Fruit fly (Drosophila melanogaster) whole organism, embryonic: ENCODE results near the gene CG13373.

Experiments
- Bteb2 ChIP-seq: fragments of 200-800 bp; sonication (Bioruptor generic); optimal IDR thresholded peaks from 2 replicates; lab custom pipeline; 2016; ENCODE audit warnings: missing biosample characterization, missing genetic modification characterization
- CG1024 ChIP-seq: fragments of 200-800 bp; sonication (Bioruptor generic); IDR thresholded peaks from 2 replicates; pipeline ENCODE4 v1.3.6; 2022; ENCODE audit warnings: missing biosample characterization, missing genetic modification characterization
- CG10274 ChIP-seq: fragments of 200-800 bp; sonication (Bioruptor generic); optimal IDR thresholded peaks from 3 replicates; lab custom pipeline; 2017; ENCODE audit warnings: missing biosample characterization, mild to moderate bottlenecking, missing genetic modification characterization
- CG12299 ChIP-seq: fragments of 200-800 bp; sonication (Bioruptor generic); optimal IDR thresholded peaks from 2 replicates; lab custom pipeline; 2018; ENCODE audit warnings: missing biosample characterization, mild to moderate bottlenecking, missing genetic modification characterization
- CG13287 ChIP-seq: fragments of 200-800 bp; sonication (Bioruptor generic); IDR thresholded peaks from 2 replicates; pipeline ENCODE4 v1.3.6; 2022; ENCODE audit warnings: missing biosample characterization, missing genetic modification characterization; ENCODE audit not compliant: partially characterized antibody
- CG15479 ChIP-seq: fragments of 200-800 bp; sonication (Bioruptor generic); optimal IDR thresholded peaks from 3 replicates; lab custom pipeline; 2019; ENCODE audit warnings: missing biosample characterization, mild to moderate bottlenecking, missing genetic modification characterization, moderate library complexity
- CG17912 ChIP-seq: fragments of 200-800 bp; sonication (Bioruptor generic); optimal IDR thresholded peaks from 2 replicates; lab custom pipeline; 2018; ENCODE audit warnings: missing biosample characterization, mild to moderate bottlenecking, missing genetic modification characterization
- CG31224 ChIP-seq: fragments of 200-800 bp; sonication (Bioruptor generic); IDR thresholded peaks from 2 replicates; pipeline ENCODE4 v1.3.6; 2022; ENCODE audit warnings: missing biosample characterization, missing genetic modification characterization
- CG31388 ChIP-seq: fragments of 200-800 bp; sonication (Bioruptor generic); optimal IDR thresholded peaks from 2 replicates; lab custom pipeline; 2016; ENCODE audit warnings: missing biosample characterization, missing genetic modification characterization
- CG32772 ChIP-seq: fragments of 200-800 bp; sonication (Bioruptor generic); IDR thresholded peaks from 2 replicates; pipeline ENCODE4 v1.3.6; 2022; ENCODE audit warnings: missing biosample characterization, missing genetic modification characterization
- CG3847 ChIP-seq: fragments of 200-800 bp; sonication (Bioruptor generic); IDR thresholded peaks from 2 replicates; pipeline ENCODE4 v1.3.6; 2022; ENCODE audit warnings: missing biosample characterization, missing genetic modification characterization
- CG6791 ChIP-seq: fragments of 200-800 bp; sonication (Bioruptor generic); IDR thresholded peaks from 3 replicates; pipeline ENCODE4 v1.3.6; 2022; ENCODE audit warnings: missing biosample characterization, missing genetic modification characterization; ENCODE audit not compliant: partially characterized antibody
- CG7357 ChIP-seq: fragments of 200-800 bp; sonication (Bioruptor generic); IDR thresholded peaks from 3 replicates; pipeline ENCODE4 v1.3.6; 2022; ENCODE audit warnings: missing biosample characterization, missing genetic modification characterization
- Dll ChIP-seq: fragments of 200-800 bp; sonication (Bioruptor generic); IDR thresholded peaks from 4 replicates; pipeline ENCODE4 v1.3.6; 2022; ENCODE audit warnings: missing biosample characterization, missing genetic modification characterization; ENCODE audit not compliant: partially characterized antibody
- Dp ChIP-seq: fragments of 200-800 bp; sonication (Bioruptor generic); optimal IDR thresholded peaks from 2 replicates; lab custom pipeline; 2018; ENCODE audit warnings: missing biosample characterization, mild to moderate bottlenecking, missing genetic modification characterization, moderate library complexity
- Dref ChIP-seq: fragments of 200-800 bp; sonication (Bioruptor generic); IDR thresholded peaks from 2 replicates; pipeline ENCODE4 v1.3.6; 2022; ENCODE audit warnings: missing biosample characterization, missing genetic modification characterization
- GATAe ChIP-seq: fragments of 200-800 bp; sonication (Bioruptor generic); conservative IDR thresholded peaks from 2 replicates; pipeline ENCODE4 v1.3.6; 2022; ENCODE audit warnings: missing biosample characterization, missing genetic modification characterization
- HLH4C ChIP-seq: fragments of 200-800 bp; sonication (Bioruptor generic); IDR thresholded peaks from 3 replicates; pipeline ENCODE4 v1.3.6; 2022; ENCODE audit warnings: missing biosample characterization, missing genetic modification characterization; ENCODE audit not compliant: partially characterized antibody
- NFAT ChIP-seq: fragments of 200-800 bp; sonication (Bioruptor generic); IDR thresholded peaks from 2 replicates; pipeline ENCODE4 v1.3.6; 2022; ENCODE audit warnings: missing biosample characterization, missing genetic modification characterization
- Pdp1 ChIP-seq, 2 experiments: fragments of 200-800 bp; sonication (Bioruptor generic); optimal IDR thresholded peaks; 3 replicates each; lab custom pipeline; 2016; ENCODE audit warnings: missing biosample characterization in 2 of 2, missing genetic modification characterization in 2 of 2, mild to moderate bottlenecking in 1 of 2, moderate library complexity in 1 of 2
- Scr ChIP-seq: fragments of 200-800 bp; sonication (Bioruptor generic); IDR thresholded peaks from 2 replicates; pipeline ENCODE4 v1.3.6; 2022; ENCODE audit warnings: missing biosample characterization, missing genetic modification characterization; ENCODE audit not compliant: partially characterized antibody
- Trl ChIP-seq, 3 experiments: fragments of >200 bp in 2 of 3; fragments of 200-800 bp in 1 of 3; sonication (Bioruptor generic) in 1 of 3; optimal IDR thresholded peaks; 2 replicates in 1 of 3; 3 replicates in 2 of 3; lab custom pipeline; 2016 to 2017; ENCODE audit warnings: missing biosample characterization in 1 of 3, missing genetic modification characterization in 1 of 3
- bigmax ChIP-seq: fragments of 200-800 bp; sonication (Bioruptor generic); optimal IDR thresholded peaks from 2 replicates; lab custom pipeline; 2018; ENCODE audit warnings: missing biosample characterization, mild to moderate bottlenecking, missing genetic modification characterization
- chn ChIP-seq: fragments of 200-800 bp; sonication (Bioruptor generic); optimal IDR thresholded peaks from 2 replicates; lab custom pipeline; 2016; ENCODE audit warnings: missing biosample characterization, missing genetic modification characterization
- crol ChIP-seq: fragments of 200-800 bp; sonication (Bioruptor generic); IDR thresholded peaks from 2 replicates; pipeline ENCODE4 v1.3.6; 2022; ENCODE audit warnings: missing biosample characterization, missing genetic modification characterization
- danr ChIP-seq: fragments of 200-800 bp; sonication (Bioruptor generic); IDR thresholded peaks from 2 replicates; pipeline ENCODE4 v1.3.6; 2022; ENCODE audit warnings: missing biosample characterization, missing genetic modification characterization
- dysf ChIP-seq: fragments of 200-800 bp; sonication (Bioruptor generic); IDR thresholded peaks from 3 replicates; pipeline ENCODE4 v1.3.6; 2022; ENCODE audit warnings: missing biosample characterization, missing genetic modification characterization
- en ChIP-seq: fragments of 200-800 bp; sonication (Bioruptor generic); optimal IDR thresholded peaks from 2 replicates; lab custom pipeline; 2016; ENCODE audit warnings: missing biosample characterization, missing genetic modification characterization
- eve ChIP-seq, 2 experiments: fragments of >200 bp; optimal IDR thresholded peaks; 2 replicates each; lab custom pipeline; 2017; ENCODE audit warnings: missing biosample characterization in 2 of 2, missing genetic modification characterization in 2 of 2
- ewg ChIP-seq: fragments of 200-800 bp; sonication (Bioruptor generic); optimal IDR thresholded peaks from 3 replicates; lab custom pipeline; 2017; ENCODE audit warnings: mild to moderate bottlenecking, missing biosample characterization, missing genetic modification reagents, missing genetic modification characterization
- exex ChIP-seq: fragments of 200-800 bp; sonication (Bioruptor generic); optimal IDR thresholded peaks from 4 replicates; lab custom pipeline; 2018; ENCODE audit warnings: missing biosample characterization, mild to moderate bottlenecking, missing genetic modification characterization, moderate library complexity
- ftz-f1 ChIP-seq: fragments of 200-800 bp; sonication (Bioruptor generic); optimal IDR thresholded peaks from 2 replicates; lab custom pipeline; 2016; ENCODE audit warnings: missing biosample characterization, missing genetic modification characterization
- grn ChIP-seq: fragments of 200-800 bp; sonication (Bioruptor generic); optimal IDR thresholded peaks from 3 replicates; lab custom pipeline; 2017; ENCODE audit warnings: missing biosample characterization, missing genetic modification characterization
- klu ChIP-seq: fragments of 200-800 bp; sonication (Bioruptor generic); IDR thresholded peaks from 2 replicates; pipeline ENCODE4 v1.3.6; 2022; ENCODE audit warnings: missing biosample characterization, missing genetic modification characterization
- mirr ChIP-seq: fragments of 200-800 bp; sonication (Bioruptor generic); optimal IDR thresholded peaks from 3 replicates; lab custom pipeline; 2018; ENCODE audit warnings: missing biosample characterization, mild to moderate bottlenecking, missing genetic modification characterization
- pan ChIP-seq, 4 experiments: fragments of >200 bp in 3 of 4; fragments of 200-800 bp in 1 of 4; sonication (Bioruptor generic) in 1 of 4; optimal IDR thresholded peaks in 3 of 4; IDR thresholded peaks in 1 of 4; 2 replicates each; pipeline versions ENCODE4 v1.3.6 to Lab custom; 2017 to 2022; ENCODE audit warnings: missing biosample characterization in 2 of 4, missing genetic modification characterization in 2 of 4, mixed read lengths in 1 of 4
- sc ChIP-seq, 3 experiments: fragments of >200 bp in 2 of 3; fragments of 200-800 bp in 1 of 3; sonication (Bioruptor generic) in 1 of 3; optimal IDR thresholded peaks; 2 replicates in 2 of 3; 3 replicates in 1 of 3; lab custom pipeline; 2017; ENCODE audit warnings: mild to moderate bottlenecking in 1 of 3, missing biosample characterization in 1 of 3, missing genetic modification characterization in 1 of 3, missing genetic modification reagents in 1 of 3
- schlank ChIP-seq: fragments of 200-800 bp; sonication (Bioruptor generic); optimal IDR thresholded peaks from 2 replicates; lab custom pipeline; 2018; ENCODE audit warnings: missing biosample characterization, mild to moderate bottlenecking, missing genetic modification characterization
- sd ChIP-seq: fragments of 200-800 bp; sonication (Bioruptor generic); optimal IDR thresholded peaks from 3 replicates; lab custom pipeline; 2018; ENCODE audit warnings: missing biosample characterization, mild to moderate bottlenecking, missing genetic modification characterization, moderate library complexity
- sr ChIP-seq: fragments of 200-800 bp; sonication (Bioruptor generic); IDR thresholded peaks from 3 replicates; pipeline ENCODE4 v1.3.6; 2022; ENCODE audit warnings: missing biosample characterization, missing genetic modification characterization
- stwl ChIP-seq: fragments of 200-800 bp; sonication (Bioruptor generic); optimal IDR thresholded peaks from 3 replicates; lab custom pipeline; 2018; ENCODE audit warnings: missing biosample characterization, mild to moderate bottlenecking, missing genetic modification characterization, moderate library complexity
- sug ChIP-seq: fragments of 200-800 bp; optimal IDR thresholded peaks from 2 replicates; lab custom pipeline; 2019; ENCODE audit warnings: missing biosample characterization, mild to moderate bottlenecking, missing genetic modification characterization, moderate library complexity
- trh ChIP-seq: fragments of 200-800 bp; sonication (Bioruptor generic); optimal IDR thresholded peaks from 2 replicates; lab custom pipeline; 2016; ENCODE audit warnings: missing biosample characterization, missing genetic modification characterization
- yki ChIP-seq: fragments of >200 bp; optimal IDR thresholded peaks from 3 replicates; lab custom pipeline; 2018

The CG13373 gene

DNA sequence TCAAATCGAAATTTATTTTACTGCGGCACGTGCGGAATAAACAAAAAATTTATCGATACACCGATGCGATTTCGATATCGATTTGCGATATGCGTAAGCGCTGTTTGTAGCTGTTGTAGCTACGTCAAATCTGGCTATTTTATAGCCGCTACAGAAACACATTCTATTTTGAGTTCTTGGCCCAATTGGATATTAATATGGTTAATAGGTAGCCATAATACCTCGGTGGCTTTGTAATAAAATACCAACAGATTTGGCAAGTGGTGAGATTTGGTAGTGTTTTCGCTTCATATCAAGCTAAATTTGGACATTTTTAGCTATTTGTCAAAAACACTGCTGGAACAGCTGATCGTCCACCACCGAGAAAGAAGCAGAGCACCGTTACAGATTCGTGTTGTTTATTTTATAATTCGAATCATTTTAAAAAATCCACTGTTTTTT lies 10.8 kb downstream of the CG13373 start, which contains the start of the genes CG18273 and CG3156 (continued):
- TF ChIP-seq CG12299: peak; percentile 7
- 0 out of 2 replicates have a peak, but pooled peaks have one; percentile 23 for TF ChIP-seq CG3847
- peak; percentile 11 for TF ChIP-seq Bteb2
- TF ChIP-seq CG6791 (GFP tag; lab: Robert Waterston, UW): peak; percentile 56; the same call in 1 of the 3 replicates
- peak; percentile 39 for TF ChIP-seq Dp (GFP tag; lab: Kevin White, UChicago)
- no peak for TF ChIP-seq CG1024 (GFP tag; lab: Robert Waterston, UW)
- peak; percentile 53 for TF ChIP-seq sug (tag; lab: Kevin White, UChicago)
- peak; percentile 65 for TF ChIP-seq Dll
- TF ChIP-seq stwl (tag; lab: Kevin White, UChicago): peak; percentile 44
- TF ChIP-seq Scr (GFP tag; lab: Robert Waterston, UW): peak; percentile 57
- TF ChIP-seq, all 482 proteins: peak for 103

dm6 chrX:492701-493299 lies 16.0 kb downstream of the CG13373 start:
- peak; percentile 49 for TF ChIP-seq mirr (GFP tag; lab: Kevin White, UChicago)
- TF ChIP-seq CG15479 (GFP tag; lab: Kevin White, UChicago): peak; percentile 33
- no peak for TF ChIP-seq yki (lab: Kevin White, UChicago)
- no peak for TF ChIP-seq danr (GFP tag; lab: Robert Waterston, UW)
- peak in 1 of 2 experiments; percentile 99 for TF ChIP-seq Pdp1 (GFP tag; optimal IDR thresholded peaks at IDR 0.05; lab: Kevin White, UChicago)
- TF ChIP-seq HLH4C (GFP tag; lab: Robert Waterston, UW): 0 out of 3 replicates have a peak, but pooled peaks have one; percentile 8
- peak; percentile 16 for TF ChIP-seq ftz-f1 (GFP tag; lab: Kevin White, UChicago)
- peak; percentile 96 for TF ChIP-seq sug (tag; lab: Kevin White, UChicago)
- peak; percentile 67 for TF ChIP-seq GATAe (GFP tag; lab: Robert Waterston, UW)
- peak in 1 of 2 experiments; percentile 11 for TF ChIP-seq Trl (optimal IDR thresholded peaks at IDR 0.05; lab: Kevin White, UChicago)
- TF ChIP-seq Trl (GFP tag; optimal IDR thresholded peaks at IDR 0.05; lab: Kevin White, UChicago): no peak
- TF ChIP-seq crol: peak; percentile 83
- peak; percentile 89 for TF ChIP-seq bigmax (GFP tag; lab: Kevin White, UChicago)
- peak; percentile 60 for TF ChIP-seq exex (tag; lab: Kevin White, UChicago)
- peak; percentile 67 for TF ChIP-seq sd (tag; lab: Kevin White, UChicago)
- TF ChIP-seq klu: peak; percentile 53; the same call in 1 of the 2 replicates
- TF ChIP-seq grn (GFP tag; lab: Kevin White, UChicago): peak; percentile 74
- no peak for TF ChIP-seq CG17912 (GFP tag; lab: Kevin White, UChicago)
- TF ChIP-seq NFAT (GFP tag; lab: Robert Waterston, UW): peak; percentile 51; the same call in 1 of the 2 replicates
- 0 out of 3 replicates have a peak, but pooled peaks have one; percentile 34 for TF ChIP-seq sr (GFP tag; lab: Robert Waterston, UW)
- no peak for TF ChIP-seq en (GFP tag; lab: Kevin White, UChicago)

DNA sequence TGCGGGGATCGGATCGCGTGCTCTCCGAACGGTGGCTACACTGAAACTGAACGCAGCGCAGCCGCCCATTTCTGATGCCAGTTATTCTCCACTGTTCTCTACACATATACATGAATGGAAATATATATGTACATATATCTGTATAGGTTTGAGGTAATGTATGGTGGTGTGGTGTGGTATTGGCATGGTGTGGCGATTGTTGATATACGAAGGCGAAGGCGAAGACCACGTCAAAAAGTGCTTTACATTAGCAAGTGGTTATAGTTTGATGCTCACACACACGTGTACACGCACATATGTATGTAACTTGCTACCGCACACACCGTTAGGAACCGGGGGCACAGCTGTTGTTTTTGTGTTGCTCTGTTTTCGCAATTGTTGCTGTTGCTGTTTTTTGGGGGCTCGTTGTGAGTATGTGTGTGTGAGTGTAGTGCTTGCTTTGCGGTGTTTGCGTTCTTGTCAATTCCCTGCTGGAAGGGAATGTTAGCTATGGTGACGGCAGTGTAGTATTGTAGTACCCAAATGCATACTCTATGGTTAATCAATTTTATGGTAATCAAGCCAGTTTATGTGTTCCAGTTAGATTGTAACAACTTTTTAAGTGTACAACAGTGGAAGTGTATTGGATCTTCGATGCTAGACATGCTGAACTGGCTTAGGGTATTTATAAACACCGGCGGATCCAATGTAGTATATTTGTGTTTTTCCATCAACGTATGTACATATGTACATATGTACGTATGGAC lies 16.8 kb downstream of the CG13373 start, which contains the start of gene CG17896:
TSS of gene CG17896 (minus strand) at position 51 of the 746 bp plus-strand sequence.
- TF ChIP-seq HLH4C (GFP tag; lab: Robert Waterston, UW): no peak
- peak; percentile 88 for TF ChIP-seq ewg
- peak; percentile 98 for TF ChIP-seq CG32772 (GFP tag; lab: Robert Waterston, UW)
- peak; percentile 97 for TF ChIP-seq chn (GFP tag; lab: Kevin White, UChicago)
- peak; percentile 98 for TF ChIP-seq CG31224 (GFP tag; lab: Robert Waterston, UW)
- no peak for TF ChIP-seq eve (GFP tag; optimal IDR thresholded peaks at IDR 0.05; lab: Kevin White, UChicago)
- no peak for TF ChIP-seq pan (optimal IDR thresholded peaks at IDR 0.05; lab: Kevin White, UChicago)
- peak in 1 of 2 experiments; percentile 98 for TF ChIP-seq pan (GFP tag; optimal IDR thresholded peaks at IDR 0.05 in 1 of 2, IDR thresholded peaks at IDR 0.05 in 1 of 2)
- TF ChIP-seq dysf (GFP tag; lab: Robert Waterston, UW): peak; percentile 99
- peak; percentile 53 for TF ChIP-seq Dref (GFP tag; lab: Robert Waterston, UW)
- TF ChIP-seq CG10274 (GFP tag; lab: Kevin White, UChicago): peak; percentile 94
- peak; percentile 96 for TF ChIP-seq trh (GFP tag; lab: Kevin White, UChicago)
- TF ChIP-seq CG31388: peak; percentile 96
- TF ChIP-seq CG13287 (GFP tag; lab: Robert Waterston, UW): no peak
- TF ChIP-seq CG7357 (GFP tag; lab: Robert Waterston, UW): peak; percentile 95
- TF ChIP-seq sc (optimal IDR thresholded peaks at IDR 0.05; lab: Kevin White, UChicago): no peak
- peak; percentile 79 for TF ChIP-seq sc (GFP tag; optimal IDR thresholded peaks at IDR 0.05; lab: Kevin White, UChicago)
- peak; percentile 99 for TF ChIP-seq schlank
